Fruit fly (Drosophila melanogaster): ENCODE data around the gene CG13043.
A peak's percentile ranks its signal among the peaks of the same experiment; 100 is the strongest.

Gene CG13043

DNA sequence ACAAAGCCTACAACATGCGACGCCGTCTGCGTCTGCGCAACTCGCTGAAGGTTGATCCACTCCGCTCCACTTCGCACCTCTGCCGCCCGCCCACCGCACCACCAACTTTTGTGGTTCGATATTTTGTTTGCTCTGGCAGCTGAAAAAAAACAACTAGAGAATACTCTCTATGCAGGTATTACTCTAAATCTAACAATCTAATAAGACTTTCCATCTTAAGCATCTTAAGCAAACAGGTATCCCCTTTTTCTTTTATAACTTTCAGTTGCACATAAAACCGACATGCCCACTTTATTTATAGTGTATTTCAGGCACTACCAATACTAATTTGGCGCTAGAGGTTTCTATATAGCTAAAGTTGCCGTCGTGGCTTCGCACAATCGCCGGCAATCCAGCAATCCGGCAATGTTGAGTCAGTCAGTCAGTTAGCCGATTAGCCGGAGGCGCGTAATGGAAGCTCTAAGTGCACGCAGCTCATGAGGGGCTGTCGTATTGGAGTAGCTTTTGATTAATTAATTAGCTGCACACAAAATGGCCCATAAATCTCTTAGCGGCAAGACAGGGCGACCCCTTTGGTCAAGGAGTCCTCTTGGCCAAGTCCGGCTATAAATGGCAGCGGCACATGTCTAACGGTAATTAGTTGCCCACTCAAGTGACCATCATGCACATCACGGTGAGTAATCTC is 22.7 kb upstream of the CG13043 start, which contains the start of gene CG13058:
CG13058 (plus strand) TSS at position 635 of the 685 bp plus-strand sequence.
- no peak for TF ChIP-seq N (GFP tag; optimal IDR thresholded peaks at IDR 0.05)
- peak; percentile 50 for TF ChIP-seq sv (GFP tag; optimal IDR thresholded peaks at IDR 0.05)

DNA sequence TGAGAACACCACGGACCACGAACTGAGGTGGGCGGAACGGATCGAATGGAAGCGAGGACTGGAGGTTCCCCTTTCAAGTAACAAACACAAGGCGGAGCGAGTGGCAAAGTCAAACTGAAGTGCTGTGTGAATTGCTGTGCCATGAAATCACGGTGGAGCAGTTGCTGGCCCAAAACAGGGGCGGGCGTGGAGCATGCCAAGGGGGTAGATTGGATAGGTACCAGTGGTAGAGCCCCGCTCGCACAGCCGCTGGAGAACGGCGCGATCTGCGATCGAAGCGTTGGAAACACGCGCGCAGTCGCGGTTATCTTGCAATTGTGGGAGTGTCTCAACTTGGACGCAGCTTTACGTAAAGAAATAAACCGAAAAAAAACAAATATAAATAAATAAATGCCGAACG is 22.1 kb upstream of the CG13043 start, which contains the start of gene CG13038:
CG13038 (minus strand) TSS at position 118 of the 400 bp plus-strand sequence.
- TF ChIP-seq usp (GFP tag; optimal IDR thresholded peaks at IDR 0.05) (no peak), dl (GFP tag; optimal IDR thresholded peaks at IDR 0.05; ENCODE audit: insufficient read depth in 1 of 2, partially characterized antibody in 2 of 2) (no peak), h (GFP tag; optimal IDR thresholded peaks at IDR 0.05) (peak; percentile 8), fru (GFP tag; optimal IDR thresholded peaks at IDR 0.05) (peak; percentile 7), Myc (optimal IDR thresholded peaks at IDR 0.05) (no peak), rgr (GFP tag; optimal IDR thresholded peaks at IDR 0.05) (no peak), N (GFP tag; optimal IDR thresholded peaks at IDR 0.05) (no peak)

DNA sequence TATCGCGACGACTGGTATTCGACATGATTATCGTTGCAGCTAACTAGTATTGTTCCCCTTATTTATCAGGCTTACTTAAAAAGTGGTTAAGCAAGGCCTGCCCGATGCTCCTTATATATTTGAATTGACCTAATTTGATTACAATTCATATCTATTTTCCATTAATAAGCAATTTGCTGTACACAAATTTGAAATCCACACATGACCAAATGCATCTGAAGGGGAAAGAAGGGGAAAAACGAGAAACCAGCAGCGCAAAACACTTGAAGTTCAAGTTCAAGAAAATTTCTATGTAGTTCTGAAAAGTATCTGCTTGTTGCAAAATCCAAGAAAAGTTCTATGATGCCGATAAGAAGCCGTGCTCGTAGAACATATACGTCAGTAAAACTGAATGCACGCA is 21.0 kb upstream of the CG13043 start, which contains the start of the genes CG13040 and CG13039:
CG13040 (minus strand) TSS at position 101 of the 400 bp plus-strand sequence.
CG13039 (minus strand) TSS at position 106 of the 400 bp plus-strand sequence.
- TF ChIP-seq Hnf4 (GFP tag; optimal IDR thresholded peaks at IDR 0.05): no peak
- TF ChIP-seq Jra (GFP tag; optimal IDR thresholded peaks at IDR 0.05): no peak
- no peak for TF ChIP-seq sage (GFP tag; optimal IDR thresholded peaks at IDR 0.05)
- TF ChIP-seq Dif (GFP tag; optimal IDR thresholded peaks at IDR 0.05; ENCODE audit: partially characterized antibody): no peak
- no peak for TF ChIP-seq fru (GFP tag; optimal IDR thresholded peaks at IDR 0.05)
- TF ChIP-seq dl (GFP tag; optimal IDR thresholded peaks at IDR 0.05; ENCODE audit: insufficient read depth in 1 of 2, partially characterized antibody in 2 of 2): no peak
- TF ChIP-seq sv (GFP tag; optimal IDR thresholded peaks at IDR 0.05): no peak
- TF ChIP-seq CrebA (GFP tag; optimal IDR thresholded peaks at IDR 0.05; ENCODE audit: borderline replicate concordance): no peak
- TF ChIP-seq Hr83 (GFP tag; optimal IDR thresholded peaks at IDR 0.05; ENCODE audit: poor library complexity, severe bottlenecking): no peak
- TF ChIP-seq Vsx2 (GFP tag; optimal IDR thresholded peaks at IDR 0.05; ENCODE audit: partially characterized antibody): no peak
- no peak for TF ChIP-seq rgr (GFP tag; optimal IDR thresholded peaks at IDR 0.05)
- no peak for TF ChIP-seq Sp1 (GFP tag; optimal IDR thresholded peaks at IDR 0.05)
- no peak for TF ChIP-seq Myc (optimal IDR thresholded peaks at IDR 0.05)

DNA sequence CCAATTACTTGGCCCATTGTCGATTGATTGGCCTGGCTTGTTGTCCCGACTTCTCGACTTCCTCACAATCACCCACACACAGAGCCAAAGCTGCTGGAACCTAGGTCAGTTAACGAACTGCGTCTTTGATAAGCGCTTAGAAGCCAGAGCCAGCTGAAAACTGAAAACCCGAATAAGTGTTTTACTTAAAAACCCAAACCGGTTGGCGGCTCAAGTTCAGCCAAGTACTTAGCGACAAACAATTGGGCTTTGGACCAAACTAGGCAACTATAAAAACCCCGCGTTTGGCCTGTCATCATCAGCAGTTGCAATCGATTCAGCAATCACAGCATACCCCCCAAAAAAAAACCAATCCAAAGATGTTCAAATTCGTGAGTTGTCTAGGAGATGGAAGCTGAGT is 17.7 kb upstream of the CG13043 start, which contains the start of gene CG13059:
CG13059 (plus strand) TSS at position 301 of the 400 bp plus-strand sequence.
- TF ChIP-seq Rel (GFP tag; optimal IDR thresholded peaks at IDR 0.05) (no peak), Rel (tag; optimal IDR thresholded peaks at IDR 0.05) (no peak), Dif (GFP tag; optimal IDR thresholded peaks at IDR 0.05; ENCODE audit: partially characterized antibody) (no peak), Hr78 (GFP tag; optimal IDR thresholded peaks at IDR 0.05) (no peak), ey (GFP tag; optimal IDR thresholded peaks at IDR 0.05) (no peak), usp (GFP tag; optimal IDR thresholded peaks at IDR 0.05) (no peak), jim (GFP tag; optimal IDR thresholded peaks at IDR 0.05) (no peak), foxo (GFP tag; optimal IDR thresholded peaks at IDR 0.05) (no peak)

dm6 chr3L:16321172-16321571 is 15.5 kb upstream of the CG13043 start, which contains the start of gene CG42718:
CG42718 (minus strand) TSS chr3L:16321272.
- TF ChIP-seq Hr83 (GFP tag; optimal IDR thresholded peaks at IDR 0.05; ENCODE audit: poor library complexity, severe bottlenecking): no peak
- no peak for TF ChIP-seq HLH106 (tag; optimal IDR thresholded peaks at IDR 0.05)
- no peak for TF ChIP-seq fru (GFP tag; optimal IDR thresholded peaks at IDR 0.05)
- no peak for TF ChIP-seq psq (GFP tag; optimal IDR thresholded peaks at IDR 0.05)
- TF ChIP-seq dmrt93B (GFP tag; optimal IDR thresholded peaks at IDR 0.05): no peak
- no peak for TF ChIP-seq Sp1 (GFP tag; optimal IDR thresholded peaks at IDR 0.05)
- TF ChIP-seq Jra (GFP tag; optimal IDR thresholded peaks at IDR 0.05): no peak
- no peak for TF ChIP-seq foxo (GFP tag; optimal IDR thresholded peaks at IDR 0.05)

DNA sequence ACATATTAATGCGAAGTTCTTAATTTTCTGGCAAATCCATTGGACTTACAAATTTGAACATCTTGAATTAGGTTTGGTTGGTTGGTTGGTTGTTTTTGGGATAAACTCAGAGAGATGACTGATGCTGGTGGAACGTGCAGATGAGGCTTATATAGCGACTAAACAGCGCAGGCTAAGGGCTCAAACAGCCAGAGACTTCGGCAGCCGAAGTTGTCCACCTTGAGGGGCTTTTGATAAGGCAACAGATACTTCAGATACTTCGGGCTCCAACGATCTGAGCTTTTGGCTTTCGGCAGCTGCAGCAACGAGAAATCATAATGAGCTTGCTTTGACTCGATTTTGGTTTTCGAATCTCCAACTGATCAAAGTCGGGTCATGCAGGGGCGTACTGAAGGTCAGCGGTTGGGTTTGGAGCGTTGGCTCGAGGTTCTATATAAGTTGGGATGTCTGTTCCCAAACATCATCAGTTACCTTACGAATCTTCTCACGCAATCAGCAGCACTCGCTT is 13.8 kb upstream of the CG13043 start, which contains the start of the genes CG13041 and CG13060:
CG13041 (minus strand) TSS at position 128 of the 508 bp plus-strand sequence.
CG13060 (plus strand) TSS at position 458 of the 508 bp plus-strand sequence.
- no peak for TF ChIP-seq Hr78 (GFP tag; optimal IDR thresholded peaks at IDR 0.05)
- no peak for TF ChIP-seq Hr83 (GFP tag; optimal IDR thresholded peaks at IDR 0.05; ENCODE audit: poor library complexity, severe bottlenecking)
- TF ChIP-seq N (GFP tag; optimal IDR thresholded peaks at IDR 0.05): no peak
- no peak for TF ChIP-seq jim (GFP tag; optimal IDR thresholded peaks at IDR 0.05)
- TF ChIP-seq Jra (GFP tag; optimal IDR thresholded peaks at IDR 0.05): no peak
- no peak for TF ChIP-seq OdsH (GFP tag; optimal IDR thresholded peaks at IDR 0.05)
- TF ChIP-seq CG32264 (GFP tag; optimal IDR thresholded peaks at IDR 0.05): no peak
- no peak for TF ChIP-seq psq (GFP tag; optimal IDR thresholded peaks at IDR 0.05)
- no peak for TF ChIP-seq Hnf4 (GFP tag; optimal IDR thresholded peaks at IDR 0.05)
- no peak for TF ChIP-seq tai (GFP tag; optimal IDR thresholded peaks at IDR 0.05)
- TF ChIP-seq fru (GFP tag; optimal IDR thresholded peaks at IDR 0.05): no peak
- no peak for TF ChIP-seq br (GFP tag; optimal IDR thresholded peaks at IDR 0.05)
- TF ChIP-seq Abd-B (GFP tag; optimal IDR thresholded peaks at IDR 0.05): no peak
- no peak for TF ChIP-seq rgr (GFP tag; optimal IDR thresholded peaks at IDR 0.05)
- TF ChIP-seq Rel (GFP tag; optimal IDR thresholded peaks at IDR 0.05): no peak
- TF ChIP-seq Rel (tag; optimal IDR thresholded peaks at IDR 0.05): no peak
- TF ChIP-seq h (GFP tag; optimal IDR thresholded peaks at IDR 0.05): no peak
- no peak for TF ChIP-seq ey (GFP tag; optimal IDR thresholded peaks at IDR 0.05)
- no peak for TF ChIP-seq usp (GFP tag; optimal IDR thresholded peaks at IDR 0.05)
- no peak for TF ChIP-seq dsf (GFP tag; optimal IDR thresholded peaks at IDR 0.05; ENCODE audit: borderline replicate concordance)
- TF ChIP-seq GATAd (GFP tag; optimal IDR thresholded peaks at IDR 0.05): no peak

Measured in whole organism, wandering third instar larva.